Worm (Caenorhabditis elegans): ENCODE results near the gene C06C3.12.

- no peak for TF ChIP-seq nhr-12 (tag; optimal IDR thresholded peaks at IDR 0.05)
- no peak for TF ChIP-seq blmp-1 (tag; optimal IDR thresholded peaks at IDR 0.05)
- no peak for TF ChIP-seq nhr-237 (tag; optimal IDR thresholded peaks at IDR 0.05)
- no peak for TF ChIP-seq elt-1 (tag; optimal IDR thresholded peaks at IDR 0.05; ENCODE audit: borderline replicate concordance, insufficient read depth)
- TF ChIP-seq mls-2 (tag; optimal IDR thresholded peaks at IDR 0.05): no peak
- no peak for TF ChIP-seq sptf-1 (tag; optimal IDR thresholded peaks at IDR 0.05)
Measured at ce11 chrII:9407020-9407419, 32.1 kb downstream of the C06C3.12 start, which contains the start of gene mpz-6.

All from whole organism, mixed stage, embryonic.